Worm (Caenorhabditis elegans) whole organism, L2 larva: ENCODE results near the gene F58B4.3.

Experiments
- lsy-2 ChIP-seq, 2 experiments: fragments of 150-350 bp in 1 of 2; sonication (generic microtip) in 1 of 2; optimal IDR thresholded peaks; 2 replicates each; lab custom pipeline; 2014 to 2017; ENCODE audit warnings: missing biosample characterization in 2 of 2, missing genetic modification characterization in 2 of 2
- nhr-10 ChIP-seq: sonication (generic microtip); optimal IDR thresholded peaks from 2 replicates; lab custom pipeline; 2017; ENCODE audit warnings: missing biosample characterization, missing genetic modification characterization
- nhr-21 ChIP-seq: fragments of 150-350 bp; optimal IDR thresholded peaks from 2 replicates; lab custom pipeline; 2014; ENCODE audit warnings: missing biosample characterization, missing genetic modification characterization
- unc-39 ChIP-seq: fragments of 150-350 bp; optimal IDR thresholded peaks from 2 replicates; lab custom pipeline; 2014; ENCODE audit warnings: missing biosample characterization, missing genetic modification characterization
- zag-1 ChIP-seq: fragments of 150-350 bp; optimal IDR thresholded peaks from 2 replicates; lab custom pipeline; 2014; ENCODE audit warnings: missing biosample characterization, missing genetic modification characterization

ce11 chrV:10880138-10880882, 49.3 kb upstream of the F58B4.3 start, which contains the start of gene F32D8.1:
- TF ChIP-seq zag-1 (tag; lab: Kevin White, UChicago) (no peak), nhr-21 (tag; lab: Kevin White, UChicago) (no peak), nhr-10 (tag; lab: Kevin White, UChicago) (no peak), lsy-2 (tag; optimal IDR thresholded peaks at IDR 0.05; lab: Kevin White, UChicago) (no peak), unc-39 (tag; lab: Kevin White, UChicago) (no peak)
